Fruit fly (Drosophila melanogaster) whole organism, pupa: ENCODE results near the gene CG7131.

ENCODE experiments used
- CG10348 ChIP-seq: fragments of 200-800 bp; sonication (Bioruptor generic); IDR thresholded peaks from 2 replicates; pipeline ENCODE4 v1.3.6; 2022; ENCODE audit warnings: missing biosample characterization, missing genetic modification characterization
- CG12605 ChIP-seq: fragments of 200-800 bp; sonication (Bioruptor generic); IDR thresholded peaks from 2 replicates; pipeline ENCODE4 v1.3.6; 2022; ENCODE audit warnings: missing biosample characterization, missing genetic modification characterization
- CG13204 ChIP-seq: fragments of 200-800 bp; sonication (Bioruptor generic); optimal IDR thresholded peaks from 2 replicates; lab custom pipeline; 2018; ENCODE audit warnings: missing biosample characterization, mild to moderate bottlenecking, missing genetic modification characterization, moderate library complexity
- CG14655 ChIP-seq: fragments of 200-800 bp; sonication (Bioruptor generic); optimal IDR thresholded peaks from 3 replicates; lab custom pipeline; 2017; ENCODE audit warnings: mild to moderate bottlenecking, missing biosample characterization, missing genetic modification reagents, missing genetic modification characterization
- CG15710 ChIP-seq: fragments of 200-800 bp; sonication (Bioruptor generic); optimal IDR thresholded peaks from 2 replicates; lab custom pipeline; 2018; ENCODE audit warnings: missing biosample characterization, mild to moderate bottlenecking, missing genetic modification characterization, moderate library complexity
- CG17806 ChIP-seq: fragments of 200-800 bp; sonication (Bioruptor generic); optimal IDR thresholded peaks from 2 replicates; lab custom pipeline; 2018; ENCODE audit warnings: missing biosample characterization, mild to moderate bottlenecking, missing genetic modification characterization, moderate library complexity
- CG32121 ChIP-seq: fragments of 200-800 bp; sonication (Bioruptor generic); IDR thresholded peaks from 2 replicates; pipeline ENCODE4 v1.3.6; 2022; ENCODE audit warnings: missing biosample characterization, missing genetic modification characterization
- CG34367 ChIP-seq: fragments of 200-800 bp; sonication (Bioruptor generic); optimal IDR thresholded peaks from 2 replicates; lab custom pipeline; 2018; ENCODE audit warnings: missing biosample characterization, mild to moderate bottlenecking, missing genetic modification characterization
- CG4496 ChIP-seq: fragments of 200-800 bp; sonication (Bioruptor generic); IDR thresholded peaks from 3 replicates; pipeline ENCODE4 v1.3.6; 2022; ENCODE audit warnings: missing biosample characterization, missing genetic modification characterization
- CG8159 ChIP-seq: fragments of 200-800 bp; sonication (Bioruptor generic); optimal IDR thresholded peaks from 3 replicates; lab custom pipeline; 2018; ENCODE audit warnings: missing biosample characterization, mild to moderate bottlenecking, missing genetic modification characterization, moderate library complexity
- CG8301 ChIP-seq: fragments of 200-800 bp; sonication (Bioruptor generic); optimal IDR thresholded peaks from 2 replicates; lab custom pipeline; 2018; ENCODE audit warnings: missing biosample characterization, mild to moderate bottlenecking, missing genetic modification characterization
- CG9948 ChIP-seq: fragments of 200-800 bp; sonication (Bioruptor generic); optimal IDR thresholded peaks from 2 replicates; lab custom pipeline; 2018; ENCODE audit warnings: missing biosample characterization, mild to moderate bottlenecking, missing genetic modification characterization, moderate library complexity
- D1 ChIP-seq: fragments of 200-800 bp; sonication (Bioruptor generic); optimal IDR thresholded peaks from 2 replicates; lab custom pipeline; 2018; ENCODE audit warnings: missing biosample characterization, mild to moderate bottlenecking, missing genetic modification characterization, moderate library complexity
- EcR ChIP-seq: fragments of 200-800 bp; sonication (Bioruptor generic); optimal IDR thresholded peaks from 3 replicates; lab custom pipeline; 2019; ENCODE audit warnings: missing biosample characterization, missing genetic modification characterization, mild to moderate bottlenecking, moderate library complexity, missing genetic modification reagents
- Ets98B ChIP-seq: fragments of 200-800 bp; sonication (Bioruptor generic); IDR thresholded peaks from 2 replicates; pipeline ENCODE4 v1.3.6; 2022; ENCODE audit warnings: missing biosample characterization, missing genetic modification characterization
- Pif1A ChIP-seq: fragments of 200-800 bp; sonication (Bioruptor generic); optimal IDR thresholded peaks from 3 replicates; lab custom pipeline; 2016; ENCODE audit warnings: missing biosample characterization, missing genetic modification characterization
- Pif1B ChIP-seq: fragments of 200-800 bp; sonication (Bioruptor generic); optimal IDR thresholded peaks from 3 replicates; lab custom pipeline; 2016; ENCODE audit warnings: missing biosample characterization, missing genetic modification characterization
- Snoo ChIP-seq: fragments of 200-800 bp; sonication (Bioruptor generic); optimal IDR thresholded peaks from 3 replicates; lab custom pipeline; 2017; ENCODE audit warnings: missing biosample characterization, mild to moderate bottlenecking, missing genetic modification characterization, inconsistent platforms
- fd96Ca ChIP-seq: fragments of 200-800 bp; sonication (Bioruptor generic); IDR thresholded peaks from 3 replicates; pipeline ENCODE4 v1.3.6; 2022; ENCODE audit warnings: missing biosample characterization, missing genetic modification characterization
- gl ChIP-seq: fragments of 200-800 bp; sonication (Bioruptor generic); optimal IDR thresholded peaks from 2 replicates; lab custom pipeline; 2018; ENCODE audit warnings: missing biosample characterization, mild to moderate bottlenecking, missing genetic modification characterization
- rn ChIP-seq: fragments of 200-800 bp; sonication (Bioruptor generic); IDR thresholded peaks from 2 replicates; pipeline ENCODE4 v1.3.6; 2022; ENCODE audit warnings: missing biosample characterization, missing genetic modification characterization

Gene CG7131

dm6 chr3R:18310766-18311367 lies 22.3 kb upstream of the CG7131 start:
- no peak for TF ChIP-seq Snoo
- no peak for TF ChIP-seq CG10348
- TF ChIP-seq fd96Ca (GFP tag; lab: Robert Waterston, UW): peak; percentile 57; the same call in 1 of the 3 replicates
- no peak for TF ChIP-seq gl
- TF ChIP-seq CG9948 (tag; lab: Kevin White, UChicago): peak; percentile 64
- no peak for TF ChIP-seq CG34367 (tag; lab: Kevin White, UChicago)
- TF ChIP-seq CG15710: peak; percentile 66
- TF ChIP-seq CG12605 (GFP tag; lab: Robert Waterston, UW): 0 out of 2 replicates have a peak, but pooled peaks have one; percentile 11
- TF ChIP-seq Pif1A (GFP tag; lab: Kevin White, UChicago): no peak
- TF ChIP-seq CG8159: peak; percentile 76
- TF ChIP-seq CG4496 (GFP tag; lab: Robert Waterston, UW): peak; percentile 59; the same call in 2 of the 3 replicates
- no peak for TF ChIP-seq rn (GFP tag; lab: Robert Waterston, UW)
- TF ChIP-seq CG14655 (GFP tag; lab: Kevin White, UChicago): no peak
- no peak for TF ChIP-seq CG8301 (tag; lab: Kevin White, UChicago)
- TF ChIP-seq CG32121: 0 out of 2 replicates have a peak, but pooled peaks have one; percentile 15
- peak; percentile 32 for TF ChIP-seq CG13204 (GFP tag; lab: Kevin White, UChicago)
- TF ChIP-seq Pif1B (GFP tag; lab: Kevin White, UChicago): no peak
- peak; percentile 33 for TF ChIP-seq D1 (tag; lab: Kevin White, UChicago)
- peak; percentile 28 for TF ChIP-seq EcR
- peak; percentile 2 for TF ChIP-seq CG17806
- TF ChIP-seq Ets98B (GFP tag; lab: Robert Waterston, UW): peak; percentile 50

dm6 chr3R:18309910-18310309 lies 21.3 kb upstream of the CG7131 start:
- 0 out of 3 replicates have a peak, but pooled peaks have one; percentile 7 for TF ChIP-seq CG4496 (GFP tag; lab: Robert Waterston, UW)
- TF ChIP-seq D1 (tag; lab: Kevin White, UChicago): no peak

DNA sequence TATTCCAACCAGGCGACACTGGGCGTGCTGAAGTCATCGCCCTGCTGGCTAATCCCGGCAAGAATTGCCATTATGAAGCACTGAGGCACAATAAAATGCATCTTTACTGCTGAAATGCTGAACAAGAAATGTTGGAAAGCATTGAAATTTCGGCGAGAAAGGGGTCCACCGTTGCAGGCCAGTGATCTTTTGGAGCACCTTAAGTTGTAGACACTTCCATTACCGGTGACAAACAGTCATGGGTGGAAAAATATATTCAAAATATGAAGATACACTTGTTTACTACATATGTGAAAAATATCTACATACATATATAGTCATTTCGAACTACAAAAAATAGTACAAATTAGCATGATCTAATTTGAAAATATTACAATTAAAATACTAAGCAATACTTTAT lies 14.2 kb upstream of the CG7131 start, which contains the start of gene CG7126:
Gene CG7126, minus strand, starts transcription at position 101 of the 400 bp plus-strand sequence.
- no peak for TF ChIP-seq CG14655 (GFP tag; lab: Kevin White, UChicago)

dm6 chr3R:18301569-18301968 lies 13.0 kb upstream of the CG7131 start, which contains the start of gene Polr1E:
Gene Polr1E, minus strand, starts transcription at chr3R:18301728.
- TF ChIP-seq Pif1A (GFP tag; lab: Kevin White, UChicago) (no peak), CG10348 (no peak), fd96Ca (GFP tag; lab: Robert Waterston, UW) (no peak), CG8301 (tag; lab: Kevin White, UChicago) (no peak), D1 (tag; lab: Kevin White, UChicago) (peak; percentile 76), CG4496 (GFP tag; lab: Robert Waterston, UW) (no peak), Snoo (no peak), CG15710 (no peak)

DNA sequence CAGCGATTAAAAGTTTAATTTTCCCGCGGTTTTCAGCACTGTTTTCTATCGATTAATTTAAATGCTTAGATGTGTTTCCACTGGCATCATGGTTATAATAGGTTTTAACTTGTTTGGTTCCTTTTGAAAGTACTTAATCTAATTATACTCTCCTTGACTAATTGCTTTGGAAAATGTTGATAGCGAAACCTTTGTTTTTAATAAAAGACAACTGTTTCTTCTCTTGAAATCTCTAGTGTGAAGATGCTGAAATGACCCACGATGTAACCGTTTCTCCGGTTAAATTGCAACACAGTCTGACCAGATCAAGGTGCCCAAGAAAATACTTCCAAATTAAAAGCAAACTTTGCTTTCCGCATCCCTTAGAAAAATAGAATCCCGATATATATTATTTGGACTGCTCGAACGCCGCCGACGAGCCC lies 10.3 kb upstream of the CG7131 start, which contains the start of gene Dlc90F:
Gene Dlc90F, plus strand, starts transcription at position 330 of the 422 bp plus-strand sequence.
- TF ChIP-seq D1 (tag; lab: Kevin White, UChicago) (no peak), CG13204 (GFP tag; lab: Kevin White, UChicago) (no peak), CG9948 (tag; lab: Kevin White, UChicago) (peak; percentile 43), gl (no peak), EcR (no peak), CG34367 (tag; lab: Kevin White, UChicago) (peak; percentile 51), rn (GFP tag; lab: Robert Waterston, UW) (0 out of 2 replicates have a peak, but pooled peaks have one; percentile 8), CG15710 (peak; percentile 68), CG8301 (tag; lab: Kevin White, UChicago) (peak; percentile 29), CG8159 (no peak), CG12605 (GFP tag; lab: Robert Waterston, UW) (0 out of 2 replicates have a peak, but pooled peaks have one; percentile 42), Ets98B (GFP tag; lab: Robert Waterston, UW) (peak; percentile 62), fd96Ca (GFP tag; lab: Robert Waterston, UW) (peak; percentile 59), CG10348 (no peak), Pif1A (GFP tag; lab: Kevin White, UChicago) (no peak), CG14655 (GFP tag; lab: Kevin White, UChicago) (no peak), Pif1B (GFP tag; lab: Kevin White, UChicago) (no peak), CG17806 (peak; percentile 58), CG32121 (no peak), Snoo (peak; percentile 20), CG4496 (GFP tag; lab: Robert Waterston, UW) (peak; percentile 76; the same call in 1 of the 3 replicates)

- TF ChIP-seq CG34367 (tag; lab: Kevin White, UChicago) (no peak), CG15710 (peak; percentile 2), CG4496 (GFP tag; lab: Robert Waterston, UW) (peak; percentile 42; the same call in 1 of the 3 replicates), rn (GFP tag; lab: Robert Waterston, UW) (no peak), CG8301 (tag; lab: Kevin White, UChicago) (no peak), CG14655 (GFP tag; lab: Kevin White, UChicago) (no peak), Ets98B (GFP tag; lab: Robert Waterston, UW) (peak; percentile 70), CG32121 (peak; percentile 63; the same call in 1 of the 2 replicates), D1 (tag; lab: Kevin White, UChicago) (no peak), Pif1B (GFP tag; lab: Kevin White, UChicago) (peak; percentile 74), gl (no peak), CG10348 (no peak), CG8159 (peak; percentile 75), CG13204 (GFP tag; lab: Kevin White, UChicago) (peak; percentile 61), CG17806 (no peak), EcR (peak; percentile 64), CG9948 (tag; lab: Kevin White, UChicago) (no peak), fd96Ca (GFP tag; lab: Robert Waterston, UW) (no peak; the same call in 1 of the 3 replicates), Pif1A (GFP tag; lab: Kevin White, UChicago) (peak; percentile 9), CG12605 (GFP tag; lab: Robert Waterston, UW) (0 out of 2 replicates have a peak, but pooled peaks have one; percentile 18), Snoo (no peak)
Observed at dm6 chr3R:18298298-18298899, 9.8 kb upstream of the CG7131 start.
